Worm (Caenorhabditis elegans) whole organism, late embryonic: Measurements from ENCODE around the gene hap-1.

Experiments
- hlh-30 ChIP-seq: sonication (generic microtip); optimal IDR thresholded peaks from 2 replicates; lab custom pipeline; 2017; ENCODE audit warnings: antibody characterized with exemption, missing genetic modification characterization, missing compliant biosample characterization; ENCODE audit not compliant: insufficient read depth
- hlh-8 ChIP-seq: sonication (generic microtip); optimal IDR thresholded peaks from 2 replicates; lab custom pipeline; 2016; ENCODE audit warnings: missing genotype, missing genetic modification characterization, missing compliant biosample characterization
- pax-1 ChIP-seq: fragments of 150-350 bp; optimal IDR thresholded peaks from 2 replicates; lab custom pipeline; 2014; ENCODE audit warnings: missing biosample characterization, missing genetic modification characterization
- sox-4 ChIP-seq: sonication (generic microtip); optimal IDR thresholded peaks from 2 replicates; lab custom pipeline; 2017; ENCODE audit warnings: mild to moderate bottlenecking, missing genetic modification characterization, inconsistent platforms, missing compliant biosample characterization
- tbx-7 ChIP-seq: sonication (generic microtip); optimal IDR thresholded peaks from 2 replicates; lab custom pipeline; 2016; ENCODE audit warnings: missing genotype, missing genetic modification characterization, missing compliant biosample characterization

DNA sequence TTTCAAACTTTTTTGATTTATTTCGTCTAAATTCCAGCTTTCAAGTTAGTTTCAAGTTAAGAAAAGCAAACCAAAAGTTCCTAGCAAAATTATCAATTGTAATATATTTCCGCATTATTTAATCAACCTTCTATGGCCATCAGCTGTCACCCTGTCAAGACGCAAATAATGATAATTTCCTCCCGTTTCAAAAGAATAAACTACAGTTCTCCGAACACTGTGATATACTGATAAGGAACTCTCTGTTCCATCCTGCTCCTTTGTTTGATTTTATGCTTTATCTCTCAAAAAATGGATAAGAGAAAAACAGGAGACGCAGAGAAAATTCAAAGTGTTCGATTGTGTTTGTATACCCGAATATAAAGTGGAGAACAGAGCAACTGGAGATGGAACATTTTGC lies 27.5 kb downstream of the hap-1 start:
- TF ChIP-seq pax-1 (tag; lab: Kevin White, UChicago) (no peak), sox-4 (tag; lab: Kevin White, UChicago) (no peak), tbx-7 (tag; lab: Kevin White, UChicago) (no peak), hlh-8 (tag; lab: Kevin White, UChicago) (no peak), hlh-30 (tag; lab: Kevin White, UChicago) (no peak)
